Worm (Caenorhabditis elegans) whole organism, L3 larva: ENCODE results near the gene lgc-8.

Experiments
- R02D3.7 ChIP-seq: fragments of 150-350 bp; optimal IDR thresholded peaks from 2 replicates; lab custom pipeline; 2014; ENCODE audit warnings: missing biosample characterization, missing genetic modification characterization
- aly-2 ChIP-seq: fragments of 150-350 bp; optimal IDR thresholded peaks from 2 replicates; lab custom pipeline; 2014; ENCODE audit warnings: missing biosample characterization, missing genetic modification characterization
- ama-1 ChIP-seq: fragments of 150-350 bp; optimal IDR thresholded peaks from 2 replicates; lab custom pipeline; 2018
- ceh-28 ChIP-seq: fragments of 150-350 bp; optimal IDR thresholded peaks from 2 replicates; lab custom pipeline; 2014; ENCODE audit warnings: missing biosample characterization, missing genetic modification reagents, missing genetic modification characterization
- ceh-82 ChIP-seq: fragments of 150-350 bp; optimal IDR thresholded peaks from 2 replicates; lab custom pipeline; 2014; ENCODE audit warnings: missing biosample characterization, missing genetic modification characterization
- ceh-9 ChIP-seq: sonication (generic microtip); optimal IDR thresholded peaks from 2 replicates; lab custom pipeline; 2018; ENCODE audit warnings: missing biosample characterization, missing genetic modification characterization
- daf-12 ChIP-seq: fragments of 150-350 bp; optimal IDR thresholded peaks from 2 replicates; lab custom pipeline; 2014; ENCODE audit warnings: missing biosample characterization, missing genetic modification reagents, missing genetic modification characterization
- egl-27 ChIP-seq: sonication (generic microtip); optimal IDR thresholded peaks from 4 replicates; lab custom pipeline; 2017; ENCODE audit warnings: missing biosample characterization, missing genetic modification reagents, missing genetic modification characterization
- egl-5 ChIP-seq: fragments of 150-350 bp; optimal IDR thresholded peaks from 2 replicates; lab custom pipeline; 2017; ENCODE audit warnings: missing biosample characterization, missing genetic modification reagents, missing genetic modification characterization, inconsistent platforms
- elt-1 ChIP-seq: fragments of 150-350 bp; optimal IDR thresholded peaks from 2 replicates; lab custom pipeline; 2014; ENCODE audit warnings: missing biosample characterization, missing genetic modification characterization
- elt-2 ChIP-seq: sonication (generic microtip); optimal IDR thresholded peaks from 2 replicates; lab custom pipeline; 2016; ENCODE audit warnings: missing genetic modification reagents, mild to moderate bottlenecking, missing genetic modification characterization, missing compliant biosample characterization
- elt-3 ChIP-seq, 3 experiments: fragments of 150-350 bp in 1 of 3; sonication (generic microtip) in 2 of 3; optimal IDR thresholded peaks; 2 replicates in 2 of 3; 4 replicates in 1 of 3; lab custom pipeline; 2014 to 2017; ENCODE audit warnings: missing biosample characterization in 3 of 3, missing genetic modification characterization in 3 of 3
- eor-1 ChIP-seq, 2 experiments: fragments of 150-350 bp; optimal IDR thresholded peaks; 2 replicates each; lab custom pipeline; 2014 to 2018; ENCODE audit warnings: missing biosample characterization in 2 of 2, missing genetic modification characterization in 2 of 2
- fkh-10 ChIP-seq: sonication (generic microtip); optimal IDR thresholded peaks from 2 replicates; lab custom pipeline; 2017; ENCODE audit warnings: missing biosample characterization, missing genetic modification reagents, missing genetic modification characterization
- fkh-2 ChIP-seq: fragments of 150-350 bp; optimal IDR thresholded peaks from 2 replicates; lab custom pipeline; 2014; ENCODE audit warnings: missing biosample characterization, missing genetic modification reagents, missing genetic modification characterization
- hmg-11 ChIP-seq: sonication (generic microtip); optimal IDR thresholded peaks from 2 replicates; lab custom pipeline; 2016; ENCODE audit warnings: missing genetic modification characterization, missing compliant biosample characterization
- jun-1 ChIP-seq: fragments of 150-350 bp; optimal IDR thresholded peaks from 2 replicates; lab custom pipeline; 2014; ENCODE audit warnings: missing biosample characterization, missing genetic modification reagents, missing genetic modification characterization
- lin-39 ChIP-seq: fragments of 150-350 bp; optimal IDR thresholded peaks from 2 replicates; lab custom pipeline; 2018; ENCODE audit warnings: missing biosample characterization, missing genetic modification reagents, missing genetic modification characterization
- lsy-12 ChIP-seq: sonication (generic microtip); optimal IDR thresholded peaks from 2 replicates; lab custom pipeline; 2016; ENCODE audit warnings: mild to moderate bottlenecking, missing genetic modification characterization, missing compliant biosample characterization
- mdl-1 ChIP-seq: fragments of 150-350 bp; optimal IDR thresholded peaks from 2 replicates; lab custom pipeline; 2014; ENCODE audit warnings: missing biosample characterization, missing genetic modification characterization
- mml-1 ChIP-seq: fragments of 150-350 bp; sonication (generic microtip); optimal IDR thresholded peaks from 3 replicates; lab custom pipeline; 2014; ENCODE audit warnings: missing biosample characterization, missing genetic modification characterization
- nfya-1 ChIP-seq: sonication (generic microtip); optimal IDR thresholded peaks from 2 replicates; lab custom pipeline; 2017; ENCODE audit warnings: missing genetic modification characterization, mild to moderate bottlenecking, missing compliant biosample characterization, antibody characterized with exemption, moderate library complexity; ENCODE audit not compliant: insufficient read depth
- nhr-11 ChIP-seq: fragments of 150-350 bp; optimal IDR thresholded peaks from 2 replicates; lab custom pipeline; 2014; ENCODE audit warnings: missing biosample characterization, missing genetic modification characterization
- nhr-12 ChIP-seq: fragments of 150-350 bp; optimal IDR thresholded peaks from 2 replicates; lab custom pipeline; 2014; ENCODE audit warnings: missing biosample characterization, missing genetic modification characterization
- nhr-23 ChIP-seq: fragments of 150-350 bp; optimal IDR thresholded peaks from 2 replicates; lab custom pipeline; 2014; ENCODE audit warnings: missing biosample characterization, missing genetic modification reagents, missing genetic modification characterization
- nhr-237 ChIP-seq: fragments of 150-350 bp; optimal IDR thresholded peaks from 2 replicates; lab custom pipeline; 2014; ENCODE audit warnings: missing biosample characterization, missing genetic modification characterization
- nhr-25 ChIP-seq: sonication (generic microtip); optimal IDR thresholded peaks from 2 replicates; lab custom pipeline; 2017; ENCODE audit warnings: missing biosample characterization, missing genetic modification characterization
- nhr-43 ChIP-seq: sonication (generic microtip); optimal IDR thresholded peaks from 2 replicates; lab custom pipeline; 2016; ENCODE audit warnings: mild to moderate bottlenecking, missing genetic modification characterization, missing compliant biosample characterization; ENCODE audit not compliant: poor library complexity, severe bottlenecking
- nhr-77 ChIP-seq: fragments of 150-350 bp; optimal IDR thresholded peaks from 2 replicates; lab custom pipeline; 2014; ENCODE audit warnings: missing biosample characterization, missing genetic modification characterization
- pha-4 ChIP-seq: fragments of 150-350 bp; optimal IDR thresholded peaks from 2 replicates; lab custom pipeline; 2014; ENCODE audit warnings: missing biosample characterization, missing genetic modification reagents, missing genetic modification characterization
- snpc-4 ChIP-seq: fragments of 150-350 bp; optimal IDR thresholded peaks from 2 replicates; lab custom pipeline; 2014; ENCODE audit warnings: missing biosample characterization, missing genetic modification characterization
- tbx-2 ChIP-seq: sonication (generic microtip); optimal IDR thresholded peaks from 2 replicates; lab custom pipeline; 2016; ENCODE audit warnings: mild to moderate bottlenecking, missing genetic modification characterization, missing compliant biosample characterization
- unc-62 ChIP-seq: fragments of 150-350 bp; sonication (generic microtip); optimal IDR thresholded peaks from 4 replicates; lab custom pipeline; 2014; ENCODE audit warnings: missing biosample characterization, missing genetic modification reagents, missing genetic modification characterization
- zag-1 ChIP-seq: fragments of 150-350 bp; optimal IDR thresholded peaks from 2 replicates; lab custom pipeline; 2014; ENCODE audit warnings: missing biosample characterization, missing genetic modification characterization
- ztf-11 ChIP-seq: fragments of 150-350 bp; optimal IDR thresholded peaks from 2 replicates; lab custom pipeline; 2014; ENCODE audit warnings: missing biosample characterization, missing genetic modification characterization

lgc-8 gene

ce11 chrIV:14715500-14715899, at the start of gene lgc-8:
Gene lgc-8 (plus strand): TSS chrIV:14715800.
- TF ChIP-seq fkh-2 (no peak), mml-1 (tag; lab: Kevin White, UChicago) (no peak), nhr-11 (no peak), nfya-1 (no peak), lsy-12 (no peak), hmg-11 (tag; lab: Kevin White, UChicago) (no peak), ztf-11 (no peak), unc-62 (no peak), egl-5 (tag; lab: Kevin White, UChicago) (no peak), ceh-28 (tag; lab: Kevin White, UChicago) (no peak), mdl-1 (tag; lab: Kevin White, UChicago) (no peak), pha-4 (tag; lab: Kevin White, UChicago) (no peak), eor-1 (tag; optimal IDR thresholded peaks at IDR 0.05; lab: Kevin White, UChicago) (no peak), zag-1 (no peak), jun-1 (tag; lab: Kevin White, UChicago) (no peak), ceh-82 (tag; lab: Kevin White, UChicago) (no peak), elt-3 (tag; optimal IDR thresholded peaks at IDR 0.05; lab: Kevin White, UChicago) (no peak), snpc-4 (no peak)

- TF ChIP-seq nfya-1 = peak; percentile 3
- TF ChIP-seq nhr-12 = no peak
- peak; percentile 57 for TF ChIP-seq ceh-28 (tag; lab: Kevin White, UChicago)
- peak; percentile 97 for TF ChIP-seq nhr-25
- no peak for TF ChIP-seq aly-2 (tag; lab: Kevin White, UChicago)
- peak; percentile 80 for TF ChIP-seq nhr-23
- no peak for TF ChIP-seq daf-12 (tag; lab: Kevin White, UChicago)
- TF ChIP-seq nhr-43 (tag; lab: Kevin White, UChicago) = peak; percentile 55
- no peak for TF ChIP-seq elt-1 (tag; lab: Kevin White, UChicago)
Observed at ce11 chrIV:14675789-14676188, 39.8 kb upstream of the lgc-8 start.

ce11 chrIV:14677095-14677633, 38.4 kb upstream of the lgc-8 start, which contains the start of gene Y57G11C.31:
Gene Y57G11C.31 (plus strand): TSS chrIV:14677370.
- TF ChIP-seq lin-39 (tag; lab: Kevin White, UChicago) = no peak
- TF ChIP-seq ceh-82 (tag; lab: Kevin White, UChicago) = no peak
- no peak for TF ChIP-seq snpc-4
- no peak for TF ChIP-seq fkh-2
- peak; percentile 61 for TF ChIP-seq nhr-25
- TF ChIP-seq ama-1 (lab: Kevin White, UChicago) = no peak
- TF ChIP-seq R02D3.7 (tag; lab: Kevin White, UChicago) = no peak
- peak in 1 of 3 experiments; percentile 6 for TF ChIP-seq elt-3 (tag; optimal IDR thresholded peaks at IDR 0.05; lab: Kevin White, UChicago)

- no peak for TF ChIP-seq nhr-77 (tag; lab: Kevin White, UChicago)
- TF ChIP-seq pha-4 (tag; lab: Kevin White, UChicago) = no peak
- TF ChIP-seq fkh-2 = no peak
- TF ChIP-seq ztf-11 = no peak
- no peak for TF ChIP-seq ceh-9 (tag; lab: Kevin White, UChicago)
- no peak for TF ChIP-seq tbx-2 (tag; lab: Kevin White, UChicago)
- TF ChIP-seq fkh-10 (GFP tag; lab: Kevin White, UChicago) = no peak
- TF ChIP-seq elt-2 (tag; lab: Kevin White, UChicago) = no peak
- no peak for TF ChIP-seq nhr-237 (tag; lab: Kevin White, UChicago)
- TF ChIP-seq, all 47 proteins: peak for 0
Observed at ce11 chrIV:14679060-14679459, 36.5 kb upstream of the lgc-8 start.

ce11 chrIV:14687716-14688115, 27.9 kb upstream of the lgc-8 start:
- TF ChIP-seq fkh-2 = no peak
- TF ChIP-seq mdl-1 (tag; lab: Kevin White, UChicago) = no peak
- TF ChIP-seq egl-27 (tag; lab: Kevin White, UChicago) = no peak
- TF ChIP-seq fkh-10 (GFP tag; lab: Kevin White, UChicago) = no peak
- TF ChIP-seq, all 47 proteins: peak for 0
